Worm (Caenorhabditis elegans) whole organism, L4/young adult: Measurements from ENCODE around the gene F14H8.2.

Experiments used
- dao-5 ChIP-seq: sonication (generic microtip); optimal IDR thresholded peaks from 2 replicates; lab custom pipeline; 2016; ENCODE audit warnings: missing genotype, missing genetic modification characterization, moderate library complexity, missing compliant biosample characterization
- him-1 ChIP-seq: sonication (generic microtip); optimal IDR thresholded peaks from 2 replicates; lab custom pipeline; 2016; ENCODE audit warnings: missing genotype, missing genetic modification reagents, missing genetic modification characterization, missing compliant biosample characterization

- TF ChIP-seq dao-5 (tag; lab: Kevin White, UChicago) (no peak), him-1 (tag; lab: Kevin White, UChicago) (no peak)
Observed at ce11 chrV:14971136-14971535, 49.0 kb downstream of the F14H8.2 start, which contains the start of gene nlp-59.
